Worm (Caenorhabditis elegans) whole organism, young adult: ENCODE data around the gene E02H9.6.

Source experiments
- B0019.2 ChIP-seq: fragments of 200-800 bp; sonication (Bioruptor generic); conservative IDR thresholded peaks from 2 replicates; pipeline ENCODE4 v1.3.6; 2022; ENCODE audit warnings: missing genetic modification reagents, missing genetic modification characterization, missing compliant biosample characterization
- B0336.3 ChIP-seq: fragments of 200-800 bp; sonication (Bioruptor generic); IDR thresholded peaks from 2 replicates; pipeline ENCODE4 v1.3.6; 2022; ENCODE audit warnings: missing genetic modification characterization, missing compliant biosample characterization
- D2030.7 ChIP-seq: fragments of 200-800 bp; sonication (Bioruptor generic); IDR thresholded peaks from 2 replicates; pipeline ENCODE4 v1.3.6; 2022; ENCODE audit warnings: missing genetic modification reagents, missing genetic modification characterization, missing compliant biosample characterization
- F23B12.7 ChIP-seq: sonication (generic microtip); optimal IDR thresholded peaks from 2 replicates; lab custom pipeline; 2017; ENCODE audit warnings: missing genetic modification characterization, mild to moderate bottlenecking, missing compliant biosample characterization, antibody characterized with exemption, moderate library complexity; ENCODE audit not compliant: insufficient read depth
- F39B2.1 ChIP-seq: fragments of 200-800 bp; sonication (Bioruptor generic); IDR thresholded peaks from 2 replicates; pipeline ENCODE4 v1.3.6; 2022; ENCODE audit warnings: missing genetic modification reagents, missing genetic modification characterization, missing compliant biosample characterization
- F57A8.1 ChIP-seq: fragments of 200-800 bp; sonication (Bioruptor generic); optimal IDR thresholded peaks from 2 replicates; lab custom pipeline; 2018; ENCODE audit warnings: mild to moderate bottlenecking, missing genetic modification characterization, moderate library complexity, missing compliant biosample characterization
- Y95B8A.8 ChIP-seq: fragments of 200-800 bp; sonication (Bioruptor generic); IDR thresholded peaks from 2 replicates; pipeline ENCODE4 v1.3.6; 2022; ENCODE audit warnings: missing genetic modification reagents, missing genetic modification characterization, missing compliant biosample characterization
- ZK185.1 ChIP-seq: sonication (generic microtip); optimal IDR thresholded peaks from 2 replicates; lab custom pipeline; 2016; ENCODE audit warnings: mild to moderate bottlenecking, missing genetic modification characterization, missing compliant biosample characterization; ENCODE audit not compliant: poor library complexity, severe bottlenecking
- atf-7 ChIP-seq: sonication (generic microtip); optimal IDR thresholded peaks from 2 replicates; lab custom pipeline; 2017; ENCODE audit warnings: mild to moderate bottlenecking, missing genetic modification characterization, missing compliant biosample characterization
- attf-3 ChIP-seq: fragments of 200-800 bp; sonication (Bioruptor generic); conservative IDR thresholded peaks from 2 replicates; pipeline ENCODE4 v1.3.6; 2022; ENCODE audit warnings: missing genetic modification reagents, missing genetic modification characterization, missing compliant biosample characterization
- attf-5 ChIP-seq: fragments of 200-800 bp; sonication (Bioruptor generic); optimal IDR thresholded peaks from 2 replicates; lab custom pipeline; 2018; ENCODE audit warnings: mild to moderate bottlenecking, missing genetic modification characterization, missing compliant biosample characterization
- attf-6 ChIP-seq: fragments of 200-800 bp; sonication (Bioruptor generic); IDR thresholded peaks from 2 replicates; pipeline ENCODE4 v1.3.6; 2022; ENCODE audit warnings: missing genetic modification reagents, missing genetic modification characterization, missing compliant biosample characterization
- bed-1 ChIP-seq: fragments of 200-800 bp; sonication (Bioruptor generic); IDR thresholded peaks from 2 replicates; pipeline ENCODE4 v1.3.6; 2022; ENCODE audit warnings: missing genetic modification reagents, missing genetic modification characterization, missing compliant biosample characterization
- bed-2 ChIP-seq: fragments of 200-800 bp; sonication (Bioruptor generic); IDR thresholded peaks from 2 replicates; pipeline ENCODE4 v1.3.6; 2022; ENCODE audit warnings: missing genetic modification reagents, missing genetic modification characterization, missing compliant biosample characterization
- cebp-2 ChIP-seq: fragments of 200-800 bp; sonication (Bioruptor generic); IDR thresholded peaks from 2 replicates; pipeline ENCODE4 v1.3.6; 2022; ENCODE audit warnings: missing genetic modification characterization, missing compliant biosample characterization
- die-1 ChIP-seq: sonication (generic microtip); optimal IDR thresholded peaks from 2 replicates; lab custom pipeline; 2016; ENCODE audit warnings: missing genotype, mild to moderate bottlenecking, missing genetic modification characterization, missing compliant biosample characterization
- dox-1 ChIP-seq: fragments of 200-800 bp; sonication (Bioruptor generic); IDR thresholded peaks from 2 replicates; pipeline ENCODE4 v1.3.6; 2022; ENCODE audit warnings: missing genetic modification reagents, missing genetic modification characterization, missing compliant biosample characterization
- dpff-1 ChIP-seq: sonication (generic microtip); optimal IDR thresholded peaks from 2 replicates; lab custom pipeline; 2017; ENCODE audit warnings: mild to moderate bottlenecking, missing genetic modification characterization, missing compliant biosample characterization
- efl-1 ChIP-seq: fragments of 150-350 bp; optimal IDR thresholded peaks from 2 replicates; lab custom pipeline; 2014; ENCODE audit warnings: missing biosample characterization, missing genetic modification reagents, missing genetic modification characterization
- ekl-4 ChIP-seq: fragments of 200-800 bp; sonication (Bioruptor generic); IDR thresholded peaks from 2 replicates; pipeline ENCODE4 v1.3.6; 2022; ENCODE audit warnings: missing genetic modification reagents, missing genetic modification characterization, missing compliant biosample characterization
- hlh-12 ChIP-seq: sonication (generic microtip); optimal IDR thresholded peaks from 2 replicates; lab custom pipeline; 2016; ENCODE audit warnings: missing genetic modification characterization, missing compliant biosample characterization
- hmg-1.2 ChIP-seq: fragments of 200-800 bp; sonication (Bioruptor generic); IDR thresholded peaks from 2 replicates; pipeline ENCODE4 v1.3.6; 2022; ENCODE audit warnings: missing genetic modification reagents, missing genetic modification characterization, missing compliant biosample characterization
- lsl-1 ChIP-seq: fragments of 200-800 bp; sonication (Bioruptor generic); optimal IDR thresholded peaks from 2 replicates; lab custom pipeline; 2018; ENCODE audit warnings: mild to moderate bottlenecking, missing genetic modification characterization, moderate library complexity, missing compliant biosample characterization
- madf-3 ChIP-seq: fragments of 200-800 bp; sonication (Bioruptor generic); IDR thresholded peaks from 2 replicates; pipeline ENCODE4 v1.3.6; 2022; ENCODE audit warnings: missing genetic modification reagents, missing genetic modification characterization, missing compliant biosample characterization
- madf-6 ChIP-seq: fragments of 200-800 bp; sonication (Bioruptor generic); IDR thresholded peaks from 2 replicates; pipeline ENCODE4 v1.3.6; 2022; ENCODE audit warnings: missing genetic modification reagents, missing genetic modification characterization, missing compliant biosample characterization
- mxl-1 ChIP-seq: sonication (generic microtip); optimal IDR thresholded peaks from 2 replicates; lab custom pipeline; 2016; ENCODE audit warnings: missing genetic modification characterization, missing compliant biosample characterization
- nfya-1 ChIP-seq: sonication (generic microtip); optimal IDR thresholded peaks from 2 replicates; lab custom pipeline; 2017; ENCODE audit warnings: antibody characterized with exemption, missing compliant biosample characterization, missing genetic modification characterization, borderline replicate concordance; ENCODE audit not compliant: insufficient read depth
- nhr-80 ChIP-seq: sonication (generic microtip); optimal IDR thresholded peaks from 2 replicates; lab custom pipeline; 2016; ENCODE audit warnings: missing genetic modification characterization, missing compliant biosample characterization
- nhr-90 ChIP-seq: sonication (generic microtip); optimal IDR thresholded peaks from 2 replicates; lab custom pipeline; 2016; ENCODE audit warnings: missing genotype, mild to moderate bottlenecking, missing genetic modification characterization, missing compliant biosample characterization
- rec-8 ChIP-seq, 2 experiments: sonication (generic microtip); optimal IDR thresholded peaks; 2 replicates each; lab custom pipeline; 2016; ENCODE audit warnings: mild to moderate bottlenecking in 2 of 2, missing genetic modification characterization in 2 of 2, missing genetic modification reagents in 2 of 2, missing genotype in 2 of 2, missing biosample characterization in 1 of 2, missing compliant biosample characterization in 1 of 2, moderate library complexity in 1 of 2
- snpc-1.1 ChIP-seq: sonication (generic microtip); optimal IDR thresholded peaks from 2 replicates; lab custom pipeline; 2017; ENCODE audit warnings: missing genetic modification characterization, mild to moderate bottlenecking, missing compliant biosample characterization, antibody characterized with exemption, moderate library complexity, missing genotype, missing genetic modification reagents; ENCODE audit not compliant: insufficient read depth
- unc-130 ChIP-seq: sonication (generic microtip); optimal IDR thresholded peaks from 2 replicates; lab custom pipeline; 2016; ENCODE audit warnings: missing genetic modification reagents, missing genetic modification characterization, missing compliant biosample characterization
- unc-62 ChIP-seq: fragments of 150-350 bp; optimal IDR thresholded peaks from 2 replicates; lab custom pipeline; 2014; ENCODE audit warnings: missing biosample characterization, missing genetic modification reagents, missing genetic modification characterization
- xnd-1 ChIP-seq: sonication (generic microtip); optimal IDR thresholded peaks from 2 replicates; lab custom pipeline; 2016; ENCODE audit warnings: missing genotype, missing genetic modification reagents, missing genetic modification characterization, missing compliant biosample characterization
- zim-3 ChIP-seq: sonication (generic microtip); optimal IDR thresholded peaks from 2 replicates; lab custom pipeline; 2017; ENCODE audit warnings: mild to moderate bottlenecking, missing genetic modification characterization, moderate library complexity, missing compliant biosample characterization
- ztf-18 ChIP-seq: sonication (generic microtip); optimal IDR thresholded peaks from 2 replicates; lab custom pipeline; 2016; ENCODE audit warnings: missing genotype, mild to moderate bottlenecking, missing genetic modification characterization, missing compliant biosample characterization
- ztf-22 ChIP-seq: fragments of 200-800 bp; sonication (Bioruptor generic); optimal IDR thresholded peaks from 2 replicates; lab custom pipeline; 2018; ENCODE audit warnings: mild to moderate bottlenecking, missing genetic modification characterization, moderate library complexity, missing compliant biosample characterization
- ztf-25 ChIP-seq: fragments of 200-800 bp; sonication (Bioruptor generic); IDR thresholded peaks from 2 replicates; pipeline ENCODE4 v1.3.6; 2022; ENCODE audit warnings: missing genetic modification reagents, missing genetic modification characterization, missing compliant biosample characterization

E02H9.6 gene

ce11 chrIII:2418159-2418658 lies 17.7 kb upstream of the E02H9.6 start, which contains the start of the genes W04B5.5 and W04B5.3 (continued):
- TF ChIP-seq nhr-90 (tag; lab: Kevin White, UChicago) (no peak), mxl-1 (tag; lab: Kevin White, UChicago) (no peak), B0019.2 (no peak), snpc-1.1 (tag; lab: Kevin White, UChicago) (no peak), unc-62 (GFP tag; lab: Kevin White, UChicago) (peak; percentile 32), rec-8 (tag; optimal IDR thresholded peaks at IDR 0.05; lab: Kevin White, UChicago) (no peak), F39B2.1 (GFP tag; lab: Robert Waterston, UW) (no peak), dpff-1 (tag; lab: Kevin White, UChicago) (no peak), F23B12.7 (tag; lab: Kevin White, UChicago) (no peak), hmg-1.2 (no peak), xnd-1 (tag; lab: Kevin White, UChicago) (no peak), hlh-12 (tag; lab: Kevin White, UChicago) (no peak), lsl-1 (GFP tag; lab: Kevin White, UChicago) (peak; percentile 37), dox-1 (GFP tag; lab: Robert Waterston, UW) (peak; percentile 41; the same call in 1 of the 2 replicates), Y95B8A.8 (GFP tag; lab: Robert Waterston, UW) (no peak), die-1 (no peak), attf-6 (GFP tag; lab: Robert Waterston, UW) (no peak), attf-5 (GFP tag; lab: Kevin White, UChicago) (peak; percentile 25), D2030.7 (GFP tag; lab: Robert Waterston, UW) (no peak; the same call in none of the 2 replicates), cebp-2 (GFP tag; lab: Robert Waterston, UW) (no peak)

DNA sequence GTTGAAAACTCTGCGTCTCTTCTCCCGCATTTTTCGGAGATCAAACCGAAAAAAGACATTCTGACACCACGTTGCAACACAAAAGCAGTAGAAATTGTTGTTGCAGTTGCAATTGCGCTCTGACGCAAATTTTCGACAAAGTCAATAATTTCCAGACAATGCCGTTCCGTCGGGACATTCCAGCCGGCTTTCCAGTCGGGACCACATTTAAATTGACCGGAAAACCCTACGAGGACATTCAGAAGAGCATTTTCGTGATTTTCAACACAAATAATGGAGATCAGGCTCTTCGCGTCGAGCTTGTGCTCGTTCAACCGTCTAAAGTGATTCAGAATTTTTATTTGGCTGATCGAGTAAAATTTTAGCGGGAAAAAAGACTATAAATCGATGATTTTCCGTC lies 16.9 kb upstream of the E02H9.6 start:
- TF ChIP-seq madf-6: 0 out of 2 replicates have a peak, but pooled peaks have one; percentile 19
- TF ChIP-seq ZK185.1 (tag; lab: Kevin White, UChicago): no peak
- no peak for TF ChIP-seq efl-1 (GFP tag; lab: Kevin White, UChicago)
- TF ChIP-seq ekl-4: no peak
- no peak for TF ChIP-seq rec-8 (tag; optimal IDR thresholded peaks at IDR 0.05; lab: Kevin White, UChicago)
- TF ChIP-seq hmg-1.2: 0 out of 2 replicates have a peak, but pooled peaks have one; percentile 16

DNA sequence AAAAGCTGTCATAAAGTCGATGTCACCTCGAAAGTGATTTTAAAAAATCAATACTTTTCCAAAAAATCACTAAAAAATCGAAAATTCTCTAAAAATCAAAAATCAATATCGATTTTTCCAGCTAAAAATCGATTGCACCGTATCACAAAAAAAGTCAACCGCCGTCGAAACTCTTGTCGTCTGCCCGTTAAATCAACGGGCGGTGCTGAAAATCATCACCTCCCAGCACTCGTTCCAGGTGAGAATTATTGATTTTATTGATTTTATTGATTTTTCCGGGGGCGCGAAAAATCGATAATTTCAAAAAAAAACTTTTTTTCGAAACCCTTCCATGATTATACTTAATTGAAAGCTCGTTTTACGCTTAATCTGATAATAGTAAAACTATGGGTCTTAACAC lies 16.4 kb upstream of the E02H9.6 start:
- TF ChIP-seq attf-6 (GFP tag; lab: Robert Waterston, UW): no peak
- no peak for TF ChIP-seq B0336.3 (GFP tag; lab: Robert Waterston, UW)
- no peak for TF ChIP-seq bed-1
- no peak for TF ChIP-seq nfya-1 (tag; lab: Kevin White, UChicago)
- TF ChIP-seq madf-3 (GFP tag; lab: Robert Waterston, UW): no peak
- no peak for TF ChIP-seq nhr-90 (tag; lab: Kevin White, UChicago)
- TF ChIP-seq unc-130 (GFP tag; lab: Kevin White, UChicago): no peak
- no peak for TF ChIP-seq zim-3
- no peak for TF ChIP-seq F57A8.1 (GFP tag; lab: Kevin White, UChicago)
- no peak for TF ChIP-seq ztf-22 (GFP tag; lab: Kevin White, UChicago)
- no peak for TF ChIP-seq snpc-1.1 (tag; lab: Kevin White, UChicago)
- no peak for TF ChIP-seq atf-7
- TF ChIP-seq ztf-25 (GFP tag; lab: Robert Waterston, UW): no peak
- TF ChIP-seq nhr-80 (tag; lab: Kevin White, UChicago): no peak
- TF ChIP-seq ztf-18: no peak
- no peak for TF ChIP-seq bed-2 (GFP tag; lab: Robert Waterston, UW)
- no peak for TF ChIP-seq attf-3
